Worm (Caenorhabditis elegans) whole organism, late embryonic: ENCODE measurements around the gene scl-11.

Experiments
- C38D4.7 ChIP-seq: fragments of 200-800 bp; sonication (Bioruptor generic); optimal IDR thresholded peaks from 2 replicates; lab custom pipeline; 2018; ENCODE audit warnings: mild to moderate bottlenecking, missing genetic modification characterization, moderate library complexity, missing compliant biosample characterization
- F13H6.1 ChIP-seq: sonication (generic microtip); optimal IDR thresholded peaks from 2 replicates; lab custom pipeline; 2016; ENCODE audit warnings: missing genetic modification characterization, missing compliant biosample characterization
- K02D7.2 ChIP-seq: sonication (generic microtip); optimal IDR thresholded peaks from 2 replicates; lab custom pipeline; 2017; ENCODE audit warnings: mild to moderate bottlenecking, missing genetic modification characterization, missing compliant biosample characterization
- Y22D7AL.16 ChIP-seq: sonication (generic microtip); optimal IDR thresholded peaks from 2 replicates; lab custom pipeline; 2016; ENCODE audit warnings: missing genetic modification characterization, missing compliant biosample characterization
- ama-1 ChIP-seq: fragments of 150-350 bp; optimal IDR thresholded peaks from 2 replicates; lab custom pipeline; 2014
- ceh-18 ChIP-seq: sonication (generic microtip); optimal IDR thresholded peaks from 2 replicates; lab custom pipeline; 2016; ENCODE audit warnings: missing genetic modification characterization, missing compliant biosample characterization
- ceh-2 ChIP-seq: sonication (generic microtip); optimal IDR thresholded peaks from 2 replicates; lab custom pipeline; 2016; ENCODE audit warnings: missing genotype, missing genetic modification characterization, missing compliant biosample characterization
- ceh-30 ChIP-seq: fragments of 150-350 bp; optimal IDR thresholded peaks from 2 replicates; lab custom pipeline; 2014; ENCODE audit warnings: missing biosample characterization, missing genetic modification characterization
- ceh-31 ChIP-seq: sonication (generic microtip); optimal IDR thresholded peaks from 2 replicates; lab custom pipeline; 2016; ENCODE audit warnings: missing genetic modification characterization, missing compliant biosample characterization
- ceh-34 ChIP-seq: sonication (generic microtip); optimal IDR thresholded peaks from 2 replicates; lab custom pipeline; 2016; ENCODE audit warnings: mild to moderate bottlenecking, missing genetic modification characterization, missing compliant biosample characterization
- ceh-9 ChIP-seq: sonication (generic microtip); optimal IDR thresholded peaks from 2 replicates; lab custom pipeline; 2016; ENCODE audit warnings: mild to moderate bottlenecking, missing genetic modification characterization, inconsistent platforms, missing compliant biosample characterization
- che-1 ChIP-seq: sonication (generic microtip); optimal IDR thresholded peaks from 2 replicates; lab custom pipeline; 2016; ENCODE audit warnings: mild to moderate bottlenecking, missing genetic modification characterization, missing compliant biosample characterization
- elt-2 ChIP-seq: sonication (generic microtip); optimal IDR thresholded peaks from 2 replicates; lab custom pipeline; 2016; ENCODE audit warnings: missing genetic modification reagents, missing genetic modification characterization, missing compliant biosample characterization
- ets-4 ChIP-seq: sonication (generic microtip); optimal IDR thresholded peaks from 2 replicates; lab custom pipeline; 2016; ENCODE audit warnings: missing genetic modification characterization, missing compliant biosample characterization
- eyg-1 ChIP-seq: sonication (generic microtip); optimal IDR thresholded peaks from 2 replicates; lab custom pipeline; 2016; ENCODE audit warnings: missing genotype, missing genetic modification characterization, missing compliant biosample characterization
- fkh-10 ChIP-seq: fragments of 150-350 bp; optimal IDR thresholded peaks from 2 replicates; lab custom pipeline; 2014; ENCODE audit warnings: missing biosample characterization, missing genetic modification reagents, missing genetic modification characterization
- gmeb-2 ChIP-seq: sonication (generic microtip); optimal IDR thresholded peaks from 2 replicates; lab custom pipeline; 2016; ENCODE audit warnings: missing genetic modification characterization, inconsistent platforms, missing compliant biosample characterization
- hlh-15 ChIP-seq: sonication (generic microtip); optimal IDR thresholded peaks from 2 replicates; lab custom pipeline; 2016; ENCODE audit warnings: missing genetic modification characterization, missing compliant biosample characterization
- hlh-30 ChIP-seq: sonication (generic microtip); optimal IDR thresholded peaks from 2 replicates; lab custom pipeline; 2017; ENCODE audit warnings: antibody characterized with exemption, missing genetic modification characterization, missing compliant biosample characterization; ENCODE audit not compliant: insufficient read depth
- lim-6 ChIP-seq: sonication (generic microtip); optimal IDR thresholded peaks from 2 replicates; lab custom pipeline; 2016; ENCODE audit warnings: missing genetic modification characterization, missing compliant biosample characterization
- madf-2 ChIP-seq: sonication (generic microtip); optimal IDR thresholded peaks from 2 replicates; lab custom pipeline; 2017; ENCODE audit warnings: missing genetic modification characterization, missing compliant biosample characterization
- nfya-1 ChIP-seq: sonication (generic microtip); optimal IDR thresholded peaks from 2 replicates; lab custom pipeline; 2017; ENCODE audit warnings: missing genetic modification characterization, mild to moderate bottlenecking, missing compliant biosample characterization, antibody characterized with exemption, moderate library complexity
- nhr-11 ChIP-seq: fragments of 150-350 bp; optimal IDR thresholded peaks from 2 replicates; lab custom pipeline; 2014; ENCODE audit warnings: missing biosample characterization, missing genetic modification characterization
- nhr-232 ChIP-seq: sonication (generic microtip); optimal IDR thresholded peaks from 2 replicates; lab custom pipeline; 2016; ENCODE audit warnings: missing genetic modification characterization, missing compliant biosample characterization
- pag-3 ChIP-seq: sonication (generic microtip); optimal IDR thresholded peaks from 2 replicates; lab custom pipeline; 2016; ENCODE audit warnings: missing compliant biosample characterization, missing genetic modification characterization, borderline replicate concordance
- pros-1 ChIP-seq: fragments of 150-350 bp; optimal IDR thresholded peaks from 2 replicates; lab custom pipeline; 2014; ENCODE audit warnings: missing biosample characterization, missing genetic modification reagents, missing genetic modification characterization
- sox-2 ChIP-seq: fragments of 200-800 bp; sonication (Bioruptor generic); IDR thresholded peaks from 2 replicates; pipeline ENCODE4 v1.3.6; 2022; ENCODE audit warnings: missing genetic modification reagents, missing genetic modification characterization, missing compliant biosample characterization
- sox-4 ChIP-seq: sonication (generic microtip); optimal IDR thresholded peaks from 2 replicates; lab custom pipeline; 2017; ENCODE audit warnings: mild to moderate bottlenecking, missing genetic modification characterization, inconsistent platforms, missing compliant biosample characterization
- syd-9 ChIP-seq: sonication (generic microtip); optimal IDR thresholded peaks from 2 replicates; lab custom pipeline; 2016; ENCODE audit warnings: mild to moderate bottlenecking, missing genetic modification characterization, moderate library complexity, missing compliant biosample characterization
- tbx-2 ChIP-seq: sonication (generic microtip); optimal IDR thresholded peaks from 2 replicates; lab custom pipeline; 2016; ENCODE audit warnings: missing genetic modification characterization, missing compliant biosample characterization
- tbx-7 ChIP-seq: sonication (generic microtip); optimal IDR thresholded peaks from 2 replicates; lab custom pipeline; 2016; ENCODE audit warnings: missing genotype, missing genetic modification characterization, missing compliant biosample characterization
- ttx-3 ChIP-seq: sonication (generic microtip); optimal IDR thresholded peaks from 2 replicates; lab custom pipeline; 2016; ENCODE audit warnings: missing genetic modification reagents, missing genetic modification characterization, missing compliant biosample characterization
- unc-42 ChIP-seq: sonication (generic microtip); optimal IDR thresholded peaks from 2 replicates; lab custom pipeline; 2016; ENCODE audit warnings: missing genotype, missing genetic modification characterization, missing compliant biosample characterization
- unc-55 ChIP-seq: sonication (generic microtip); optimal IDR thresholded peaks from 2 replicates; lab custom pipeline; 2017; ENCODE audit warnings: missing biosample characterization, missing genetic modification reagents, missing genetic modification characterization
- unc-86 ChIP-seq: sonication (generic microtip); optimal IDR thresholded peaks from 2 replicates; lab custom pipeline; 2016; ENCODE audit warnings: missing genetic modification characterization, missing compliant biosample characterization
- ztf-16 ChIP-seq: sonication (generic microtip); optimal IDR thresholded peaks from 2 replicates; lab custom pipeline; 2017; ENCODE audit warnings: missing genetic modification characterization, missing compliant biosample characterization

scl-11 gene

ce11 chrIV:13029674-13030466 is 21.3 kb upstream of the scl-11 start (continued):
- TF ChIP-seq unc-42 (tag; lab: Kevin White, UChicago) (peak; percentile 4), ceh-18 (no peak), tbx-7 (no peak), Y22D7AL.16 (no peak), pag-3 (tag; lab: Kevin White, UChicago) (no peak), ama-1 (lab: Kevin White, UChicago) (no peak), nfya-1 (tag; lab: Kevin White, UChicago) (peak; percentile 47), ceh-30 (tag; lab: Kevin White, UChicago) (no peak), C38D4.7 (GFP tag; lab: Kevin White, UChicago) (no peak), gmeb-2 (tag; lab: Kevin White, UChicago) (no peak), eyg-1 (tag; lab: Kevin White, UChicago) (no peak), ttx-3 (tag; lab: Kevin White, UChicago) (no peak), nhr-11 (tag; lab: Kevin White, UChicago) (no peak), sox-4 (tag; lab: Kevin White, UChicago) (no peak), F13H6.1 (no peak), unc-86 (tag; lab: Kevin White, UChicago) (peak; percentile 16)

- TF ChIP-seq K02D7.2 (tag; lab: Kevin White, UChicago) (no peak), ama-1 (lab: Kevin White, UChicago) (peak; percentile 19), ztf-16 (no peak), tbx-2 (tag; lab: Kevin White, UChicago) (peak; percentile 42), elt-2 (tag; lab: Kevin White, UChicago) (peak; percentile 7), ets-4 (tag; lab: Kevin White, UChicago) (no peak), che-1 (tag; lab: Kevin White, UChicago) (peak; percentile 3), ceh-31 (peak; percentile 15)
- TF ChIP-seq, all 69 proteins: peak for 5
Measured at ce11 chrIV:13030467-13031299, 20.5 kb upstream of the scl-11 start.

- TF ChIP-seq nhr-232 (tag; lab: Kevin White, UChicago) = no peak
Measured at ce11 chrIV:13032153-13032552, 19.0 kb upstream of the scl-11 start.

- no peak for TF ChIP-seq K02D7.2 (tag; lab: Kevin White, UChicago)
- TF ChIP-seq madf-2 (tag; lab: Kevin White, UChicago) = no peak
- no peak for TF ChIP-seq hlh-30 (tag; lab: Kevin White, UChicago)
- TF ChIP-seq fkh-10 = no peak
- no peak for TF ChIP-seq ceh-2 (tag; lab: Kevin White, UChicago)
- no peak for TF ChIP-seq syd-9 (tag; lab: Kevin White, UChicago)
- no peak for TF ChIP-seq ceh-30 (tag; lab: Kevin White, UChicago)
- TF ChIP-seq ceh-9 (tag; lab: Kevin White, UChicago) = no peak
- no peak for TF ChIP-seq pros-1 (tag; lab: Kevin White, UChicago)
- no peak for TF ChIP-seq ttx-3 (tag; lab: Kevin White, UChicago)
- TF ChIP-seq sox-2 = no peak
- no peak for TF ChIP-seq tbx-7
- TF ChIP-seq unc-55 (GFP tag; lab: Kevin White, UChicago) = no peak
- no peak for TF ChIP-seq elt-2 (tag; lab: Kevin White, UChicago)
- TF ChIP-seq ceh-34 (tag; lab: Kevin White, UChicago) = no peak
- TF ChIP-seq lim-6 = no peak
- TF ChIP-seq hlh-15 (tag; lab: Kevin White, UChicago) = no peak
- TF ChIP-seq, all 69 proteins: peak for 0
Measured at ce11 chrIV:13033516-13033915, 17.7 kb upstream of the scl-11 start.
